Worm (Caenorhabditis elegans): ENCODE data around the gene C24H11.2.
"Not testable (repeated sequence)": the region's sequence is repeated elsewhere in the genome, so short reads cannot be mapped to it uniquely, and the experiment has no call there.

The C24H11.2 gene

ce11 chrIII:11792295-11793256 is at the start of gene C24H11.2:
Gene C24H11.2 (minus strand): TSS chrIII:11792345.
- not testable (repeated sequence) for TF ChIP-seq unc-62 (GFP tag; optimal IDR thresholded peaks at IDR 0.05)

ce11 chrIII:11841728-11842127 is 49.6 kb upstream of the C24H11.2 start:
- no peak for TF ChIP-seq unc-62 (GFP tag; optimal IDR thresholded peaks at IDR 0.05)

DNA sequence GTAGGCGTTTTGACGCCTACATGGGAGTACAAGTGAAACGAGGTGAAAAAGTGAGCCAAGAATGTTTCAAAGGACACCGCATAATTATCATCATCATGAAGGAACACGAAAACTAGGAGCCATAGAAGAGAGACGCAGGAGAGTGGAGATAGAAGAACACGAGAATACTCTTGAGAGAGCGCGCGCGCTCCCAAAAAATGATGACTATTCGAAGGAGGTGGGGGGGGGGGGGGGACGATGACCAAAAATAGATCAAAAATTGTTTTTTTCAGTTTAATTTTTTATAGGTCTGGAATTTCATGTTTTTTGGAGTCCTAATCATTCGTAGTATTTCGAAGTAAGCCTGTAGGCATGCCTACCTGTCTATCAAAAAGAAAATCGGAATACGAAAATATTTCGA is 44.6 kb upstream of the C24H11.2 start:
- no peak for TF ChIP-seq unc-62 (GFP tag; optimal IDR thresholded peaks at IDR 0.05)

- TF ChIP-seq unc-62 (GFP tag; optimal IDR thresholded peaks at IDR 0.05), result no peak
Measured at ce11 chrIII:11836054-11836453, 43.9 kb upstream of the C24H11.2 start.

DNA sequence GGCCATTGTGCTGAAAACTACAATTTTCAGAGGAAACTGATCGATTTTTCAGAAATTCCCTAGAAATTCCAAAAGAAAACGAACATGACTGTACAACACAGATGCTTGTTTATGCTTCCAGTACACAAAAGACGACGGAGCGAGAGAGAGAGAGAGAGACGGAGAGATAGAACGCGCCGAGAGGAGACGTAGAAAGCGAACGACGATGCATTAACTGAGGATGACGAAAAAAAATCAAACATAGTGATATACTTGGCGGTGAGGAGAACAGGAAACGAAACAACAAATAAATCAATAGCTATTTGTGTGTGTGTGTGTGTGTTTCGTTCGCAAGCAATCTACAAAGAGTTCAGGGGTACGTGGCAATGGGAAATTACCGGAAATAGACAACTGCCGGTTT is 42.6 kb upstream of the C24H11.2 start:
- no peak for TF ChIP-seq unc-62 (GFP tag; optimal IDR thresholded peaks at IDR 0.05)

ce11 chrIII:11834168-11834567 is 42.0 kb upstream of the C24H11.2 start:
- TF ChIP-seq unc-62 (GFP tag; optimal IDR thresholded peaks at IDR 0.05), result no peak

DNA sequence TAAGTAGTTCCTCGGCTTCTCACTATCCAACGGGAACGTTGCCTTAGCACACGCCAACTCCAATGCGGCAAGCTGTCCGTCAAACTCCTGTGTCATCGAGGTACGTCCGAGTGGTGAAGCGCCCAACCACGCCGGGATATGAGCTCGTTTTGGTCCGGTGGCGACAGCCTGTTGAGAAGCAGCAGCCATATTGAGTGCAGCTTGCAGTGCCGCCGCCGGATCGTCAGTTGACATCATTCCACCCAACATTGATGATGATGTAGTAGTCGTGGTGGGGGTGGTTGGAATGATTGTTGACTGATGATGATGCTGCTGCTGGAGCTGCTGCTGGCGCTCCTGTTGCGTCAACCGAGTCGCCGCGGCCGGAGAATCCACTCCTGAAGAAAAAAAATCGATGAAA is 41.3 kb upstream of the C24H11.2 start:
- no peak for TF ChIP-seq unc-62 (GFP tag; optimal IDR thresholded peaks at IDR 0.05)

ce11 chrIII:11830522-11831489 is 38.7 kb upstream of the C24H11.2 start:
- no peak for TF ChIP-seq unc-62 (GFP tag; optimal IDR thresholded peaks at IDR 0.05)

- TF ChIP-seq unc-62 (GFP tag; optimal IDR thresholded peaks at IDR 0.05), result no peak
Measured at ce11 chrIII:11829585-11830195, 37.5 kb upstream of the C24H11.2 start.

- no peak for TF ChIP-seq unc-62 (GFP tag; optimal IDR thresholded peaks at IDR 0.05)
Measured at ce11 chrIII:11829062-11829461, 36.9 kb upstream of the C24H11.2 start.

DNA sequence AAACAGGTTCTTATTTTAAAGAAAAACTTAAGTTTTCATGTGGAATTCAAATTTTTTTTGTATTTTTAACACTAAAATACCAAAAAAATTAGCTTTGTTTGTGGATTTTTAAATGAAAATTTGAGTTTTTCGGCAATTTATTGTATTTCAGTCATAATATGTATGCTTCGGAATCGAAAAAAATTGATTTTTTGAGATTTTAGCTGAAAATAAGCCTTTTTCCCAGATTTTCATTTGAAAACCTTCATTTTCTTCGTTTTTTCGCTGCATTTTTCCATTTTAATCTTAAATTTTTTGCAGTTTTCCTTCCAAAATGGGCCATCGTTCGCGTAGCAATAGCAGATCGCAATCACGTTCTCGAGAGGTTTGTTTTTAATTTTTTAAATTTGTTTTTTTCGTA is 34.0 kb upstream of the C24H11.2 start, which contains the start of gene rsp-8:
TSS of gene rsp-8 (plus strand) at position 301 of the 400 bp plus-strand sequence.
- TF ChIP-seq unc-62 (GFP tag; optimal IDR thresholded peaks at IDR 0.05), result no peak

ce11 chrIII:11825654-11826053 is 33.5 kb upstream of the C24H11.2 start:
- no peak for TF ChIP-seq unc-62 (GFP tag; optimal IDR thresholded peaks at IDR 0.05)

DNA sequence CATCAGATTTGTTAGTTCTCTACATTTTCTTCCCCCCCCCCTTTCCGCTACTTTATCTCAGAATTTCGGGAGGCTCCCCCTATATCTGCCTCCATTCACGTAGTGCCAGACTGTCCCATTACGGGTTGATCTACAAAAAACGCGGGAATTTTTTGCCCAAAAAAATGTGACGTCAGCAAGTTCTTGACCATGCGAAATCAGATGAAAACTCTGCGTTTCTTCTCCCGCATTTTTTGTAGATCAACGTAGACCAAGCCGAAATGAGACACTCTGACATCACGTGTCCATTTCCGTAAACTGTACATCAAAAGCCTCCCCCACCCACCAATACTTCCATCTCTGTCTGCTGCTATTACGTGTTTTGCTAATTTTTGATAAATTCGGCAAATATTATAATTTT is 32.4 kb upstream of the C24H11.2 start:
- TF ChIP-seq unc-62 (GFP tag; optimal IDR thresholded peaks at IDR 0.05), result no peak

DNA sequence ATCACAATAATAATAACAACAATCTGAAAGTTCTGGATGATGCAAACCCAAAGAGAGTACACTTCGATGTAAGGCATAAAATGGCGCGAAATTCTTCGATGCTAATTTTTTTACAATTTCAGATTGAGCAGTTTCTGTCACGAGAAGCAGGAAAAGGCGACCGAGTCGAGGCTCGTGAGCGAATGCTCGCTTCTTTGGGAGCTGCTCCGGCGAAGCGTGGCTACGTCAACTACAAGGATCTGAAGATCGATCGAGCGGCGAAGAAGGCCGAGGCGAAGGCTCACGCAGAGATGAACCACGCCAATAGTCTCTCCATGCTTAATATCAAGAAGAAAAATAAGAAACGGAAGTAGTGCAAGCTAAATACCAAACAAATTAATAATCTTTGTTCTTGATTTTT is 31.9 kb upstream of the C24H11.2 start:
- TF ChIP-seq unc-62 (GFP tag; optimal IDR thresholded peaks at IDR 0.05), result no peak

- no peak for TF ChIP-seq unc-62 (GFP tag; optimal IDR thresholded peaks at IDR 0.05)
Measured at ce11 chrIII:11823260-11823659, 31.1 kb upstream of the C24H11.2 start, which contains the start of gene C18D11.3. Gene C18D11.3 (plus strand): TSS chrIII:11823448.

ce11 chrIII:11822407-11822806 is 30.3 kb upstream of the C24H11.2 start, which contains the start of gene maa-1:
Gene maa-1 (minus strand): TSS chrIII:11822526.
- TF ChIP-seq unc-62 (GFP tag; optimal IDR thresholded peaks at IDR 0.05), result no peak
